Fruit fly (Drosophila melanogaster): Measurements from ENCODE around the gene CG32264.
A peak's percentile ranks its signal among the peaks of the same experiment; 100 is the strongest.

CG32264 gene

DNA sequence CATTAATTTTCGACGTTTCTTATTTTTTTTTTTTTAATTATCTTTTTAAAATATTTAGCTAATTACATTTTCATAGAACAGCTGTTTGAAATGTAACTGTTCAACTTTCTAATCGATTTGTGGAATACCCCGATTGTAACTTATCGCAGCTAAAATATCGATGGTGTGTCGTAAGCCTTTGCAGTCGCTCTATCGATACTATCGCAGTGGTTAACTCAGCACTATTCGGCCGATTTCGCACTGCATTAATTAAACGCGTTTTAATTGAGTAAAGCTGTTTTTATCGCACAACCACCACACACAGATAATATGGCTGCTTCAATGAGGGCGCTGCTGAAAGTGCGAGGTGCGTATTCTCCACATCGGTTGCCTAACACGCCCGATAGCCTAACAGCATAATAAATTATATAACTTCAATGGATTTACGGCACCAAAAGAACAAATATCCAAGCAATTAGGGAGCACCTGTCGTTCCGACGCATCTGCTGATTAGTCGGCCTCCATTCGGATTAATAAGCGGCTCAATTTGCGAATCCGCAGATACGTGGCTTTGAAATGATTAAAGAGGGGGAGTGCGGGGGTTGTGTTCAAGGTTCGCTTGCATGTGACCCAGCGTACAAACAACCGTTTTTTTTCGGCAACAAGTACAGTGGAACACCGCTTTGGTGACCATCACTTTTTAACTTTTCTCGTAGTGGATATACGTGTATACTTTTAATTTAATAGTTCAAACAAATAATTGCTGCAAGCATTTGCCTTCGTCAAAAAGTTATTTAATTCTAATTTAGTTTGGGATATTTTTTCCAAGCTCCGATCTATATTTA lies 8.0 kb upstream of the CG32264 start, which contains the start of gene Scsalpha1 (continued):
- TF ChIP-seq CG4328 (GFP tag; optimal IDR thresholded peaks at IDR 0.05) = peak; percentile 1
- no peak for TF ChIP-seq CG4282 (GFP tag; optimal IDR thresholded peaks at IDR 0.05)
- TF ChIP-seq Abd-B (GFP tag; optimal IDR thresholded peaks at IDR 0.05) = no peak
- no peak for TF ChIP-seq shn (GFP tag; optimal IDR thresholded peaks at IDR 0.05)
- peak; percentile 55 for TF ChIP-seq Oli (tag; optimal IDR thresholded peaks at IDR 0.05)
- peak; percentile 54 for TF ChIP-seq CG14050 (GFP tag; IDR thresholded peaks at IDR 0.05)
- TF ChIP-seq HLH54F (GFP tag; optimal IDR thresholded peaks at IDR 0.05) = peak; percentile 12
- no peak for TF ChIP-seq CkIIα-i1 (GFP tag; IDR thresholded peaks at IDR 0.05)
- peak; percentile 20 for TF ChIP-seq CG8924 (tag; optimal IDR thresholded peaks at IDR 0.05)
- no peak for TF ChIP-seq B-H1 (GFP tag; IDR thresholded peaks at IDR 0.05)
- no peak for TF ChIP-seq trh (GFP tag; optimal IDR thresholded peaks at IDR 0.05)
- no peak for TF ChIP-seq CG10321 (GFP tag; IDR thresholded peaks at IDR 0.05)
- no peak for TF ChIP-seq dimm (GFP tag; IDR thresholded peaks at IDR 0.05)
- peak; percentile 29; the same call in 1 of the 2 replicates for TF ChIP-seq CG6689 (GFP tag; IDR thresholded peaks at IDR 0.05)
- TF ChIP-seq CG14014 (GFP tag; IDR thresholded peaks at IDR 0.05) = peak; percentile 57; the same call in 1 of the 2 replicates
- TF ChIP-seq cwo (GFP tag; optimal IDR thresholded peaks at IDR 0.05) = peak; percentile 21
- no peak for TF ChIP-seq CG9727 (GFP tag; optimal IDR thresholded peaks at IDR 0.05)
- TF ChIP-seq nerfin-1 (tag; optimal IDR thresholded peaks at IDR 0.05) = no peak
- TF ChIP-seq Xrp1 (GFP tag; IDR thresholded peaks at IDR 0.05) = peak; percentile 54; the same call in 1 of the 2 replicates
- TF ChIP-seq stwl (tag; optimal IDR thresholded peaks at IDR 0.05) = peak; percentile 97
- TF ChIP-seq ATbp (GFP tag; optimal IDR thresholded peaks at IDR 0.05) = peak; percentile 20
- TF ChIP-seq Max (GFP tag; optimal IDR thresholded peaks at IDR 0.05) = no peak
- TF ChIP-seq bab2 (GFP tag; optimal IDR thresholded peaks at IDR 0.05) = peak; percentile 15
- peak; percentile 96 for TF ChIP-seq Vsx1 (GFP tag; optimal IDR thresholded peaks at IDR 0.05)
- TF ChIP-seq Bteb2 (GFP tag; optimal IDR thresholded peaks at IDR 0.05) = no peak
- no peak for TF ChIP-seq Trl (optimal IDR thresholded peaks at IDR 0.05)
- TF ChIP-seq Trl (GFP tag; optimal IDR thresholded peaks at IDR 0.05) = no peak
- TF ChIP-seq CG11247 (GFP tag; IDR thresholded peaks at IDR 0.05) = no peak
- no peak for TF ChIP-seq scrt (GFP tag; optimal IDR thresholded peaks at IDR 0.05)
- TF ChIP-seq CG1529 (GFP tag; optimal IDR thresholded peaks at IDR 0.05) = no peak
- TF ChIP-seq Deaf1 (tag; optimal IDR thresholded peaks at IDR 0.05) = peak; percentile 20
- peak; percentile 98 for TF ChIP-seq Doc3 (GFP tag; IDR thresholded peaks at IDR 0.05; ENCODE audit: partially characterized antibody)
- no peak for TF ChIP-seq cad (GFP tag; optimal IDR thresholded peaks at IDR 0.05)
- TF ChIP-seq ssp (GFP tag; IDR thresholded peaks at IDR 0.05) = peak; percentile 59
- TF ChIP-seq CG12391 (tag; optimal IDR thresholded peaks at IDR 0.05) = peak; percentile 54
- TF ChIP-seq pzg (GFP tag; optimal IDR thresholded peaks at IDR 0.05) = peak; percentile 93
- no peak for TF ChIP-seq bcd (GFP tag; optimal IDR thresholded peaks at IDR 0.05)
- no peak for TF ChIP-seq TFAM (GFP tag; optimal IDR thresholded peaks at IDR 0.05)
- TF ChIP-seq az2 (GFP tag; optimal IDR thresholded peaks at IDR 0.05) = peak; percentile 8
- peak; percentile 8 for TF ChIP-seq CG8290 (GFP tag; optimal IDR thresholded peaks at IDR 0.05)
- peak in 1 of 2 experiments; percentile 71 for TF ChIP-seq CG8290 (tag; optimal IDR thresholded peaks at IDR 0.05)
- no peak for TF ChIP-seq CG6654 (GFP tag; optimal IDR thresholded peaks at IDR 0.05)
- TF ChIP-seq CG31365 (tag; optimal IDR thresholded peaks at IDR 0.05) = no peak
- no peak for TF ChIP-seq pho (GFP tag; optimal IDR thresholded peaks at IDR 0.05)
- no peak for TF ChIP-seq CG31441 (GFP tag; IDR thresholded peaks at IDR 0.05)
- no peak for TF ChIP-seq fd102C (GFP tag; optimal IDR thresholded peaks at IDR 0.05)
- TF ChIP-seq CG9215 (GFP tag; IDR thresholded peaks at IDR 0.05) = no peak
- TF ChIP-seq Dip2 (GFP tag; IDR thresholded peaks at IDR 0.05) = no peak
- TF ChIP-seq CG7357 (GFP tag; IDR thresholded peaks at IDR 0.05) = no peak
- TF ChIP-seq ci (GFP tag; IDR thresholded peaks at IDR 0.05) = peak; percentile 76
- 0 out of 2 replicates have a peak, but pooled peaks have one; percentile 10 for TF ChIP-seq esg (GFP tag; conservative IDR thresholded peaks at IDR 0.05)
